Worm (Caenorhabditis elegans) whole organism, young adult: Measurements from ENCODE around the gene M195.2.

Experiments used
- C06A6.2 ChIP-seq: fragments of 200-800 bp; sonication (Bioruptor generic); conservative IDR thresholded peaks from 2 replicates; pipeline ENCODE4 v1.3.6; 2022; ENCODE audit warnings: missing genetic modification characterization, missing compliant biosample characterization
- C17E4.6 ChIP-seq: fragments of 200-800 bp; sonication (Bioruptor generic); IDR thresholded peaks from 2 replicates; pipeline ENCODE4 v1.3.6; 2022; ENCODE audit warnings: missing genetic modification reagents, missing genetic modification characterization, missing compliant biosample characterization
- F23B12.7 ChIP-seq: sonication (generic microtip); optimal IDR thresholded peaks from 2 replicates; lab custom pipeline; 2017; ENCODE audit warnings: missing genetic modification characterization, mild to moderate bottlenecking, missing compliant biosample characterization, antibody characterized with exemption, moderate library complexity; ENCODE audit not compliant: insufficient read depth
- ama-1 ChIP-seq, 3 experiments: fragments of 150-350 bp in 1 of 3; sonication (generic microtip) in 2 of 3; optimal IDR thresholded peaks; 2 replicates each; lab custom pipeline; 2014 to 2018; ENCODE audit warnings: missing biosample characterization in 2 of 3, missing genetic modification characterization in 2 of 3, missing genetic modification reagents in 2 of 3
- ceh-91 ChIP-seq: fragments of 200-800 bp; sonication (Bioruptor generic); IDR thresholded peaks from 2 replicates; pipeline ENCODE4 v1.3.6; 2022; ENCODE audit warnings: missing genetic modification reagents, missing genetic modification characterization, missing compliant biosample characterization
- dpl-1 ChIP-seq: fragments of 150-350 bp; optimal IDR thresholded peaks from 2 replicates; lab custom pipeline; 2014; ENCODE audit warnings: missing biosample characterization, missing genetic modification reagents, missing genetic modification characterization
- mel-28 ChIP-seq: sonication (generic microtip); optimal IDR thresholded peaks from 2 replicates; lab custom pipeline; 2016; ENCODE audit warnings: borderline replicate concordance, mild to moderate bottlenecking, missing genetic modification characterization, missing compliant biosample characterization
- nhr-120 ChIP-seq: fragments of 200-800 bp; sonication (Bioruptor generic); IDR thresholded peaks from 2 replicates; pipeline ENCODE4 v1.3.6; 2022; ENCODE audit warnings: missing genetic modification characterization, missing compliant biosample characterization
- snpc-1.3 ChIP-seq: sonication (generic microtip); optimal IDR thresholded peaks from 2 replicates; lab custom pipeline; 2017; ENCODE audit warnings: missing genetic modification characterization, mild to moderate bottlenecking, missing compliant biosample characterization, antibody characterized with exemption, moderate library complexity, missing genotype, missing genetic modification reagents; ENCODE audit not compliant: insufficient read depth
- unc-130 ChIP-seq: sonication (generic microtip); optimal IDR thresholded peaks from 2 replicates; lab custom pipeline; 2016; ENCODE audit warnings: missing genetic modification reagents, missing genetic modification characterization, missing compliant biosample characterization
- unc-62 ChIP-seq: fragments of 150-350 bp; optimal IDR thresholded peaks from 2 replicates; lab custom pipeline; 2014; ENCODE audit warnings: missing biosample characterization, missing genetic modification reagents, missing genetic modification characterization

ce11 chrII:8380188-8380587 is 19.6 kb downstream of the M195.2 start:
- no peak for TF ChIP-seq dpl-1 (GFP tag; lab: Kevin White, UChicago)
- no peak for TF ChIP-seq ama-1 (optimal IDR thresholded peaks at IDR 0.05; lab: Kevin White, UChicago)
- TF ChIP-seq ama-1 (GFP tag; optimal IDR thresholded peaks at IDR 0.05; lab: Kevin White, UChicago): no peak
- no peak for TF ChIP-seq F23B12.7 (tag; lab: Kevin White, UChicago)
- TF ChIP-seq C17E4.6 (GFP tag; lab: Robert Waterston, UW): no peak
- TF ChIP-seq unc-62 (GFP tag; lab: Kevin White, UChicago): no peak
- no peak for TF ChIP-seq mel-28
- TF ChIP-seq nhr-120 (GFP tag; lab: Robert Waterston, UW): no peak
- TF ChIP-seq C06A6.2 (GFP tag; lab: Robert Waterston, UW): no peak
- no peak for TF ChIP-seq snpc-1.3 (tag; lab: Kevin White, UChicago)
- TF ChIP-seq unc-130: no peak
- TF ChIP-seq ceh-91: no peak
